Worm (Caenorhabditis elegans): ENCODE measurements around the gene istr-1.

- no peak for TF ChIP-seq him-1 (tag; optimal IDR thresholded peaks at IDR 0.05)
- no peak for TF ChIP-seq dao-5 (tag; optimal IDR thresholded peaks at IDR 0.05)
- TF ChIP-seq W03F9.2 (tag; optimal IDR thresholded peaks at IDR 0.05), result peak; percentile 50
These were observed 48.0 kb upstream of the istr-1 start, which contains the start of gene lin-25 for ce11 chrV:12649636-12650035.
